Worm (Caenorhabditis elegans) whole organism, late embryonic: ENCODE results near the gene F31A3.5.
A peak's percentile ranks its signal among the peaks of the same experiment; 100 is the strongest.

Source experiments
- C38D4.7 ChIP-seq: fragments of 200-800 bp; sonication (Bioruptor generic); optimal IDR thresholded peaks from 2 replicates; lab custom pipeline; 2018; ENCODE audit warnings: mild to moderate bottlenecking, missing genetic modification characterization, moderate library complexity, missing compliant biosample characterization
- F13H6.1 ChIP-seq: sonication (generic microtip); optimal IDR thresholded peaks from 2 replicates; lab custom pipeline; 2016; ENCODE audit warnings: missing genetic modification characterization, missing compliant biosample characterization
- T23F11.4 ChIP-seq: fragments of 200-800 bp; sonication (Bioruptor generic); optimal IDR thresholded peaks from 2 replicates; lab custom pipeline; 2018; ENCODE audit warnings: mild to moderate bottlenecking, missing genetic modification characterization, missing compliant biosample characterization
- ahr-1 ChIP-seq: sonication (generic microtip); optimal IDR thresholded peaks from 2 replicates; lab custom pipeline; 2016; ENCODE audit warnings: missing genetic modification characterization, missing compliant biosample characterization
- ama-1 ChIP-seq: fragments of 150-350 bp; optimal IDR thresholded peaks from 2 replicates; lab custom pipeline; 2014
- ceh-2 ChIP-seq: sonication (generic microtip); optimal IDR thresholded peaks from 2 replicates; lab custom pipeline; 2016; ENCODE audit warnings: missing genotype, missing genetic modification characterization, missing compliant biosample characterization
- ceh-22 ChIP-seq: sonication (generic microtip); optimal IDR thresholded peaks from 2 replicates; lab custom pipeline; 2017; ENCODE audit warnings: missing biosample characterization, missing genetic modification characterization
- ceh-24 ChIP-seq: sonication (generic microtip); optimal IDR thresholded peaks from 2 replicates; lab custom pipeline; 2016; ENCODE audit warnings: mild to moderate bottlenecking, missing genetic modification characterization, missing compliant biosample characterization
- ceh-30 ChIP-seq: fragments of 150-350 bp; optimal IDR thresholded peaks from 2 replicates; lab custom pipeline; 2014; ENCODE audit warnings: missing biosample characterization, missing genetic modification characterization
- ceh-34 ChIP-seq: sonication (generic microtip); optimal IDR thresholded peaks from 2 replicates; lab custom pipeline; 2016; ENCODE audit warnings: mild to moderate bottlenecking, missing genetic modification characterization, missing compliant biosample characterization
- ceh-45 ChIP-seq: fragments of 200-800 bp; sonication (Bioruptor generic); IDR thresholded peaks from 2 replicates; pipeline ENCODE4 v1.3.6; 2022; ENCODE audit warnings: missing genetic modification reagents, missing genetic modification characterization, missing compliant biosample characterization
- ceh-48 ChIP-seq: sonication (generic microtip); optimal IDR thresholded peaks from 2 replicates; lab custom pipeline; 2016; ENCODE audit warnings: missing genetic modification characterization, inconsistent platforms, missing compliant biosample characterization
- che-1 ChIP-seq: sonication (generic microtip); optimal IDR thresholded peaks from 2 replicates; lab custom pipeline; 2016; ENCODE audit warnings: mild to moderate bottlenecking, missing genetic modification characterization, missing compliant biosample characterization
- dmd-4 ChIP-seq: sonication (generic microtip); optimal IDR thresholded peaks from 2 replicates; lab custom pipeline; 2016; ENCODE audit warnings: borderline replicate concordance, missing genetic modification characterization, missing compliant biosample characterization
- dve-1 ChIP-seq: sonication (generic microtip); optimal IDR thresholded peaks from 2 replicates; lab custom pipeline; 2017; ENCODE audit warnings: antibody characterized with exemption, mild to moderate bottlenecking, missing genetic modification characterization, missing compliant biosample characterization
- elt-4 ChIP-seq: sonication (generic microtip); optimal IDR thresholded peaks from 2 replicates; lab custom pipeline; 2016; ENCODE audit warnings: missing genetic modification characterization, missing compliant biosample characterization
- eyg-1 ChIP-seq: sonication (generic microtip); optimal IDR thresholded peaks from 2 replicates; lab custom pipeline; 2016; ENCODE audit warnings: missing genotype, missing genetic modification characterization, missing compliant biosample characterization
- fax-1 ChIP-seq: sonication (generic microtip); optimal IDR thresholded peaks from 2 replicates; lab custom pipeline; 2016; ENCODE audit warnings: missing genotype, missing genetic modification characterization, missing compliant biosample characterization
- hlh-13 ChIP-seq: fragments of 200-800 bp; sonication (Bioruptor generic); optimal IDR thresholded peaks from 2 replicates; lab custom pipeline; 2018; ENCODE audit warnings: mild to moderate bottlenecking, missing genetic modification characterization, missing compliant biosample characterization
- hlh-30 ChIP-seq: sonication (generic microtip); optimal IDR thresholded peaks from 2 replicates; lab custom pipeline; 2017; ENCODE audit warnings: antibody characterized with exemption, missing genetic modification characterization, missing compliant biosample characterization; ENCODE audit not compliant: insufficient read depth
- hlh-6 ChIP-seq: sonication (generic microtip); optimal IDR thresholded peaks from 2 replicates; lab custom pipeline; 2016; ENCODE audit warnings: missing genotype, missing genetic modification characterization, missing compliant biosample characterization
- lim-6 ChIP-seq: sonication (generic microtip); optimal IDR thresholded peaks from 2 replicates; lab custom pipeline; 2016; ENCODE audit warnings: missing genetic modification characterization, missing compliant biosample characterization
- lin-11 ChIP-seq: fragments of 200-800 bp; sonication (Bioruptor generic); optimal IDR thresholded peaks from 2 replicates; lab custom pipeline; 2018; ENCODE audit warnings: mild to moderate bottlenecking, missing genetic modification characterization, missing compliant biosample characterization
- madf-2 ChIP-seq: sonication (generic microtip); optimal IDR thresholded peaks from 2 replicates; lab custom pipeline; 2017; ENCODE audit warnings: missing genetic modification characterization, missing compliant biosample characterization
- mec-3 ChIP-seq: sonication (generic microtip); optimal IDR thresholded peaks from 2 replicates; lab custom pipeline; 2016; ENCODE audit warnings: borderline replicate concordance, missing genetic modification characterization, missing compliant biosample characterization
- nfya-1 ChIP-seq: sonication (generic microtip); optimal IDR thresholded peaks from 2 replicates; lab custom pipeline; 2017; ENCODE audit warnings: missing genetic modification characterization, mild to moderate bottlenecking, missing compliant biosample characterization, antibody characterized with exemption, moderate library complexity
- nhr-11 ChIP-seq: fragments of 150-350 bp; optimal IDR thresholded peaks from 2 replicates; lab custom pipeline; 2014; ENCODE audit warnings: missing biosample characterization, missing genetic modification characterization
- npax-4 ChIP-seq: sonication (generic microtip); optimal IDR thresholded peaks from 2 replicates; lab custom pipeline; 2016; ENCODE audit warnings: missing genetic modification characterization, missing compliant biosample characterization
- odd-2 ChIP-seq: sonication (generic microtip); optimal IDR thresholded peaks from 2 replicates; lab custom pipeline; 2017; ENCODE audit warnings: antibody characterized with exemption, mild to moderate bottlenecking, missing genetic modification characterization, missing compliant biosample characterization
- pag-3 ChIP-seq: sonication (generic microtip); optimal IDR thresholded peaks from 2 replicates; lab custom pipeline; 2016; ENCODE audit warnings: missing compliant biosample characterization, missing genetic modification characterization, borderline replicate concordance
- pat-9 ChIP-seq: fragments of 200-800 bp; sonication (Bioruptor generic); optimal IDR thresholded peaks from 2 replicates; lab custom pipeline; 2018; ENCODE audit warnings: mild to moderate bottlenecking, missing genetic modification characterization, moderate library complexity, missing compliant biosample characterization
- pax-1 ChIP-seq: fragments of 150-350 bp; optimal IDR thresholded peaks from 2 replicates; lab custom pipeline; 2014; ENCODE audit warnings: missing biosample characterization, missing genetic modification characterization
- pha-2 ChIP-seq: sonication (generic microtip); optimal IDR thresholded peaks from 2 replicates; lab custom pipeline; 2017; ENCODE audit warnings: mild to moderate bottlenecking, missing genetic modification characterization, missing compliant biosample characterization
- pqm-1 ChIP-seq: sonication (generic microtip); optimal IDR thresholded peaks from 2 replicates; lab custom pipeline; 2016; ENCODE audit warnings: missing genetic modification characterization, missing compliant biosample characterization
- ref-2 ChIP-seq: sonication (generic microtip); optimal IDR thresholded peaks from 2 replicates; lab custom pipeline; 2016; ENCODE audit warnings: missing genetic modification characterization, missing compliant biosample characterization
- rnt-1 ChIP-seq: sonication (generic microtip); optimal IDR thresholded peaks from 2 replicates; lab custom pipeline; 2016; ENCODE audit warnings: missing genetic modification characterization, missing compliant biosample characterization
- sdc-2 ChIP-seq: sonication (generic microtip); optimal IDR thresholded peaks from 2 replicates; lab custom pipeline; 2016; ENCODE audit warnings: missing genotype, missing genetic modification characterization, missing compliant biosample characterization
- sox-2 ChIP-seq: fragments of 200-800 bp; sonication (Bioruptor generic); IDR thresholded peaks from 2 replicates; pipeline ENCODE4 v1.3.6; 2022; ENCODE audit warnings: missing genetic modification reagents, missing genetic modification characterization, missing compliant biosample characterization
- syd-9 ChIP-seq: sonication (generic microtip); optimal IDR thresholded peaks from 2 replicates; lab custom pipeline; 2016; ENCODE audit warnings: mild to moderate bottlenecking, missing genetic modification characterization, moderate library complexity, missing compliant biosample characterization
- ttx-3 ChIP-seq: sonication (generic microtip); optimal IDR thresholded peaks from 2 replicates; lab custom pipeline; 2016; ENCODE audit warnings: missing genetic modification reagents, missing genetic modification characterization, missing compliant biosample characterization
- unc-3 ChIP-seq, 2 experiments: fragments of 200-800 bp in 1 of 2; sonication (Bioruptor generic) in 1 of 2; sonication (generic microtip) in 1 of 2; conservative IDR thresholded peaks in 1 of 2; optimal IDR thresholded peaks in 1 of 2; 2 replicates each; pipeline versions ENCODE4 v1.3.6 to Lab custom; 2016 to 2022; ENCODE audit warnings: missing compliant biosample characterization in 2 of 2, missing genetic modification characterization in 2 of 2, missing genetic modification reagents in 1 of 2
- unc-55 ChIP-seq: sonication (generic microtip); optimal IDR thresholded peaks from 2 replicates; lab custom pipeline; 2017; ENCODE audit warnings: missing biosample characterization, missing genetic modification reagents, missing genetic modification characterization
- unc-86 ChIP-seq: sonication (generic microtip); optimal IDR thresholded peaks from 2 replicates; lab custom pipeline; 2016; ENCODE audit warnings: missing genetic modification characterization, missing compliant biosample characterization
- zip-5 ChIP-seq: sonication (generic microtip); optimal IDR thresholded peaks from 2 replicates; lab custom pipeline; 2016; ENCODE audit warnings: missing genetic modification characterization, missing compliant biosample characterization
- ztf-16 ChIP-seq: sonication (generic microtip); optimal IDR thresholded peaks from 2 replicates; lab custom pipeline; 2017; ENCODE audit warnings: missing genetic modification characterization, missing compliant biosample characterization

The F31A3.5 gene

DNA sequence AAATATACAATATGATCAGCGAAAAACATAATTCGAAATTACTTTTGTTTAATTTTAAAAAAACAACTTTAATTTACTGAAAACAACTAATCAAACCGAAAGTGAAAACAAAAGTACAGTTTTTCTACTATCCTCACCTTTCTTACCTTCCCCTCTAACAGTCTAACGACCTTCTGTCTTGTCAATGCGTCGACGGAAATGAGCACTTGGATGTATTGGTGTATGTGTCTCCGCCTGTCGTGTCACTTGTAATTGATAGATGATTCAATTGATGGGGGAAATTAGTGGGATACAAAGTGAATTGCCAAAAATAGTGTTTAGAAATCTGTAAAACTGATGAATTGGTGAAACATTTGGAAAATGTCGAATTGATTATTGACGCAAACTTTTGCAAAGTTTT, at the start of gene F31A3.5:
F31A3.5 (minus strand) TSS at position 200 of the 400 bp plus-strand sequence.
- TF ChIP-seq unc-55 (GFP tag; lab: Kevin White, UChicago) (peak; percentile 61), unc-3 (GFP tag; conservative IDR thresholded peaks at IDR 0.05; lab: Robert Waterston, UW) (no peak), unc-3 (tag; optimal IDR thresholded peaks at IDR 0.05; lab: Kevin White, UChicago) (no peak)

ce11 chrX:17613024-17613423, 49.6 kb upstream of the F31A3.5 start:
- no peak for TF ChIP-seq T23F11.4 (GFP tag; lab: Kevin White, UChicago)
- no peak for TF ChIP-seq syd-9 (tag; lab: Kevin White, UChicago)
- no peak for TF ChIP-seq odd-2 (tag; lab: Kevin White, UChicago)
- no peak for TF ChIP-seq pat-9 (tag; lab: Kevin White, UChicago)
- no peak for TF ChIP-seq pax-1 (tag; lab: Kevin White, UChicago)
- no peak for TF ChIP-seq pha-2 (tag; lab: Kevin White, UChicago)
- no peak for TF ChIP-seq C38D4.7 (GFP tag; lab: Kevin White, UChicago)
- no peak for TF ChIP-seq lim-6 (tag; lab: Kevin White, UChicago)
- TF ChIP-seq, all 69 proteins: peak for 0

DNA sequence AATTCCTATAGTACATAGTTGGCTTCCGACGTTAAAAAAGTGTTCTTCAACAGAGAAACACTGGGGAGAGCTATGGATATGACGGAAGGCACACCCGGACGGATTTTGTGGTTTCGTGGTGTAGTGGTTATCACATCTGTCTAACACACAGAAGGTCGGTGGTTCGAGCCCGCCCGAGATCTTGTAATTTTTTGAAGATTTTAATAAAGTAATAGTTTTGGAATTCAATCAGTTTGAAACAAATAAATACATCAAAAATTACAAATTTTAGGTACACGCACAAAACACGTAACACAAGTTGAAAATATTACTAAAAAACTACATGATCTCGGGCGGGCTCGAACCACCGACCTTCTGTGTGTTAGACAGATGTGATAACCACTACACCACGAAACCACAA, 47.8 kb upstream of the F31A3.5 start:
- TF ChIP-seq sox-2 = peak; percentile 20; the same call in 1 of the 2 replicates
- peak; percentile 11 for TF ChIP-seq lin-11 (tag; lab: Kevin White, UChicago)
- TF ChIP-seq ceh-2 (tag; lab: Kevin White, UChicago) = no peak

DNA sequence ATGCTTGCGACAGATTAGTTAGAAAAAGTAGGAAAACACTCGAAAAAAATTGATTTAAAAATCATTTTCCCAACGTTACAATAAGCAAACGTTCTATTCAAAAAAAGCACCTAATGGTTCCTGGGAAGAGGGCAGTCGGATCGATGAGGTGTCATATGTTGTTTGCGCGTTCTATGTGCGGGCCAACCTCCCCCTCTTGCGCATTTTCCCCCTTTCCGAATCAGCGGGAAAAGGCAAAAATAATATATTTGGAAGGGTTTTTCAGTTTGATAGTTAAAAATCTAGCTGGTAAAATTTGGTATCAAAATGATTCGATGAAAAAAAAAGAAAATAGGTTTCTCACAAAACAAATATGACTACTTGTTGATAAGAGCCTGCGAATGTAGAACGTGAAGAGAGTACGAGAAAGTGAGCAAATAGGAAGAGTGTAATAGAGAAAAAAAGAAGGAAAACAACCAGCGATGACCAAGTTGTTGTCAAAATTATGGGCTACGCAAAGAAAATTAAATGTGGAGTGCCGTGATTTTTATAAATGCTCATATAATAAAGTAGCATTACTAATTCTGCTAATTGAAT, 47.1 kb upstream of the F31A3.5 start:
- TF ChIP-seq ref-2 (tag; lab: Kevin White, UChicago) = peak; percentile 39
- no peak for TF ChIP-seq pat-9 (tag; lab: Kevin White, UChicago)
- no peak for TF ChIP-seq ceh-45 (GFP tag; lab: Robert Waterston, UW)
- no peak for TF ChIP-seq F13H6.1
- TF ChIP-seq ceh-48 (tag; lab: Kevin White, UChicago) = peak; percentile 68
- peak; percentile 86 for TF ChIP-seq hlh-30 (tag; lab: Kevin White, UChicago)
- TF ChIP-seq zip-5 (tag; lab: Kevin White, UChicago) = no peak
- no peak for TF ChIP-seq che-1 (tag; lab: Kevin White, UChicago)
- TF ChIP-seq syd-9 (tag; lab: Kevin White, UChicago) = no peak
- TF ChIP-seq sdc-2 (tag; lab: Kevin White, UChicago) = peak; percentile 79
- no peak for TF ChIP-seq hlh-13 (GFP tag; lab: Kevin White, UChicago)
- no peak for TF ChIP-seq dve-1 (tag; lab: Kevin White, UChicago)
- TF ChIP-seq ceh-30 (tag; lab: Kevin White, UChicago) = no peak
- TF ChIP-seq ama-1 = no peak
- no peak for TF ChIP-seq unc-86 (tag; lab: Kevin White, UChicago)
- TF ChIP-seq pax-1 (tag; lab: Kevin White, UChicago) = no peak
- TF ChIP-seq ceh-24 (tag; lab: Kevin White, UChicago) = no peak
- TF ChIP-seq rnt-1 (tag; lab: Kevin White, UChicago) = peak; percentile 40
- TF ChIP-seq pag-3 (tag; lab: Kevin White, UChicago) = no peak
- TF ChIP-seq ceh-34 (tag; lab: Kevin White, UChicago) = peak; percentile 46
- no peak for TF ChIP-seq nhr-11 (tag; lab: Kevin White, UChicago)
- TF ChIP-seq madf-2 (tag; lab: Kevin White, UChicago) = peak; percentile 37
- TF ChIP-seq dmd-4 (tag; lab: Kevin White, UChicago) = no peak
- TF ChIP-seq elt-4 = no peak
- no peak for TF ChIP-seq fax-1
- TF ChIP-seq npax-4 = no peak
- peak; percentile 8 for TF ChIP-seq ztf-16 (tag; lab: Kevin White, UChicago)
- TF ChIP-seq pqm-1 (tag; lab: Kevin White, UChicago) = no peak
- TF ChIP-seq eyg-1 = no peak
- TF ChIP-seq ttx-3 (tag; lab: Kevin White, UChicago) = no peak
- no peak for TF ChIP-seq unc-3 (GFP tag; conservative IDR thresholded peaks at IDR 0.05; lab: Robert Waterston, UW)
- TF ChIP-seq unc-3 (tag; optimal IDR thresholded peaks at IDR 0.05; lab: Kevin White, UChicago) = no peak
- no peak for TF ChIP-seq ceh-22
- no peak for TF ChIP-seq ahr-1
- TF ChIP-seq nfya-1 (tag; lab: Kevin White, UChicago) = peak; percentile 53
- no peak for TF ChIP-seq hlh-6 (tag; lab: Kevin White, UChicago)
- TF ChIP-seq mec-3 (tag; lab: Kevin White, UChicago) = no peak
- TF ChIP-seq T23F11.4 (GFP tag; lab: Kevin White, UChicago) = no peak
